Fruit fly (Drosophila melanogaster) whole organism, pupa: ENCODE results near the gene Tango5.
A peak's percentile ranks its signal among the peaks of the same experiment; 100 is the strongest.

Experiments
- CG10348 ChIP-seq: fragments of 200-800 bp; sonication (Bioruptor generic); IDR thresholded peaks from 2 replicates; pipeline ENCODE4 v1.3.6; 2022; ENCODE audit warnings: missing biosample characterization, missing genetic modification characterization
- CG12605 ChIP-seq: fragments of 200-800 bp; sonication (Bioruptor generic); IDR thresholded peaks from 2 replicates; pipeline ENCODE4 v1.3.6; 2022; ENCODE audit warnings: missing biosample characterization, missing genetic modification characterization
- CG13204 ChIP-seq: fragments of 200-800 bp; sonication (Bioruptor generic); optimal IDR thresholded peaks from 2 replicates; lab custom pipeline; 2018; ENCODE audit warnings: missing biosample characterization, mild to moderate bottlenecking, missing genetic modification characterization, moderate library complexity
- CG14655 ChIP-seq: fragments of 200-800 bp; sonication (Bioruptor generic); optimal IDR thresholded peaks from 3 replicates; lab custom pipeline; 2017; ENCODE audit warnings: mild to moderate bottlenecking, missing biosample characterization, missing genetic modification reagents, missing genetic modification characterization
- CG15710 ChIP-seq: fragments of 200-800 bp; sonication (Bioruptor generic); optimal IDR thresholded peaks from 2 replicates; lab custom pipeline; 2018; ENCODE audit warnings: missing biosample characterization, mild to moderate bottlenecking, missing genetic modification characterization, moderate library complexity
- CG17806 ChIP-seq: fragments of 200-800 bp; sonication (Bioruptor generic); optimal IDR thresholded peaks from 2 replicates; lab custom pipeline; 2018; ENCODE audit warnings: missing biosample characterization, mild to moderate bottlenecking, missing genetic modification characterization, moderate library complexity
- CG32121 ChIP-seq: fragments of 200-800 bp; sonication (Bioruptor generic); IDR thresholded peaks from 2 replicates; pipeline ENCODE4 v1.3.6; 2022; ENCODE audit warnings: missing biosample characterization, missing genetic modification characterization
- CG34367 ChIP-seq: fragments of 200-800 bp; sonication (Bioruptor generic); optimal IDR thresholded peaks from 2 replicates; lab custom pipeline; 2018; ENCODE audit warnings: missing biosample characterization, mild to moderate bottlenecking, missing genetic modification characterization
- CG4496 ChIP-seq: fragments of 200-800 bp; sonication (Bioruptor generic); IDR thresholded peaks from 3 replicates; pipeline ENCODE4 v1.3.6; 2022; ENCODE audit warnings: missing biosample characterization, missing genetic modification characterization
- CG8159 ChIP-seq: fragments of 200-800 bp; sonication (Bioruptor generic); optimal IDR thresholded peaks from 3 replicates; lab custom pipeline; 2018; ENCODE audit warnings: missing biosample characterization, mild to moderate bottlenecking, missing genetic modification characterization, moderate library complexity
- CG8301 ChIP-seq: fragments of 200-800 bp; sonication (Bioruptor generic); optimal IDR thresholded peaks from 2 replicates; lab custom pipeline; 2018; ENCODE audit warnings: missing biosample characterization, mild to moderate bottlenecking, missing genetic modification characterization
- CG9948 ChIP-seq: fragments of 200-800 bp; sonication (Bioruptor generic); optimal IDR thresholded peaks from 2 replicates; lab custom pipeline; 2018; ENCODE audit warnings: missing biosample characterization, mild to moderate bottlenecking, missing genetic modification characterization, moderate library complexity
- D1 ChIP-seq: fragments of 200-800 bp; sonication (Bioruptor generic); optimal IDR thresholded peaks from 2 replicates; lab custom pipeline; 2018; ENCODE audit warnings: missing biosample characterization, mild to moderate bottlenecking, missing genetic modification characterization, moderate library complexity
- EcR ChIP-seq: fragments of 200-800 bp; sonication (Bioruptor generic); optimal IDR thresholded peaks from 3 replicates; lab custom pipeline; 2019; ENCODE audit warnings: missing biosample characterization, missing genetic modification characterization, mild to moderate bottlenecking, moderate library complexity, missing genetic modification reagents
- Ets98B ChIP-seq: fragments of 200-800 bp; sonication (Bioruptor generic); IDR thresholded peaks from 2 replicates; pipeline ENCODE4 v1.3.6; 2022; ENCODE audit warnings: missing biosample characterization, missing genetic modification characterization
- Pif1A ChIP-seq: fragments of 200-800 bp; sonication (Bioruptor generic); optimal IDR thresholded peaks from 3 replicates; lab custom pipeline; 2016; ENCODE audit warnings: missing biosample characterization, missing genetic modification characterization
- Pif1B ChIP-seq: fragments of 200-800 bp; sonication (Bioruptor generic); optimal IDR thresholded peaks from 3 replicates; lab custom pipeline; 2016; ENCODE audit warnings: missing biosample characterization, missing genetic modification characterization
- Snoo ChIP-seq: fragments of 200-800 bp; sonication (Bioruptor generic); optimal IDR thresholded peaks from 3 replicates; lab custom pipeline; 2017; ENCODE audit warnings: missing biosample characterization, mild to moderate bottlenecking, missing genetic modification characterization, inconsistent platforms
- fd96Ca ChIP-seq: fragments of 200-800 bp; sonication (Bioruptor generic); IDR thresholded peaks from 3 replicates; pipeline ENCODE4 v1.3.6; 2022; ENCODE audit warnings: missing biosample characterization, missing genetic modification characterization
- gl ChIP-seq: fragments of 200-800 bp; sonication (Bioruptor generic); optimal IDR thresholded peaks from 2 replicates; lab custom pipeline; 2018; ENCODE audit warnings: missing biosample characterization, mild to moderate bottlenecking, missing genetic modification characterization
- rn ChIP-seq: fragments of 200-800 bp; sonication (Bioruptor generic); IDR thresholded peaks from 2 replicates; pipeline ENCODE4 v1.3.6; 2022; ENCODE audit warnings: missing biosample characterization, missing genetic modification characterization

Gene Tango5

DNA sequence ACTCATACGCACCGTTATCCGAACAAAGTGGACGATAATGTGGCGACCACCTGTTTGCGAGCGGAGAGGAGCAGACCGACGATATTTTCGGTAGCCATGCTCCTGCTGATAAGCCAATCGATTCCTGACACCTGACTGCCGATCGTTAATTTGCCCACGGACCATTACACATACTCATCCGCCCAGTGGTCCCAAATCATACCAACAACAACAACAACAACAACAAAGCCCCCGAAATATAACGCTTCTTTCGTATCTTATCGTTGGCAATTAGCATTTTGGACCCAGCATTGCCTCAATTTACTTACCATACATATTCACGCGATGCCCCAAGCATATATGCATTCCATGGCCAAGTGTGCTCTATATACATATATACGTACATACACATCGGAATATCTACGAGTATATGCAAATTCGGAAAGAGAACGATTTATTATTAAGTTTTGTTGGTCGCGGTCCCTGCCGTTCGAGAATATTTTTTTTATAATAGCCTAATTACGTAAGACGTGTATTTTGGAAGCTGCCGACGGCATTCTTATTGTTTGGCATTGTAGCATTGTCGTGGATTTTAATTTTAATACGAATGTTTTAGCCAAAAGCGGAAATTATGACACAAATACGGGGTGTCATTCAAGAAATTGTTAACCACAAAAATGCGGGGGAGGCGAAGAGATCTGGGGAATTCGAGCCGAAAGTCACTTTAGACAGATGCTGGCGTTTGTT, 10.9 kb upstream of the Tango5 start:
- no peak for TF ChIP-seq CG32121 (GFP tag; lab: Robert Waterston, UW)
- no peak for TF ChIP-seq CG34367 (tag; lab: Kevin White, UChicago)
- TF ChIP-seq CG8301 (tag; lab: Kevin White, UChicago) = no peak
- TF ChIP-seq CG17806 (tag; lab: Kevin White, UChicago) = no peak
- TF ChIP-seq CG12605 (GFP tag; lab: Robert Waterston, UW) = no peak
- TF ChIP-seq Ets98B = no peak
- no peak for TF ChIP-seq CG9948 (tag; lab: Kevin White, UChicago)
- TF ChIP-seq CG4496 (GFP tag; lab: Robert Waterston, UW) = no peak
- TF ChIP-seq fd96Ca = no peak
- no peak for TF ChIP-seq Snoo (tag; lab: Kevin White, UChicago)
- no peak for TF ChIP-seq rn (GFP tag; lab: Robert Waterston, UW)
- TF ChIP-seq CG13204 (GFP tag; lab: Kevin White, UChicago) = no peak
- TF ChIP-seq CG14655 (GFP tag; lab: Kevin White, UChicago) = no peak
- no peak for TF ChIP-seq D1 (tag; lab: Kevin White, UChicago)
- TF ChIP-seq CG10348 (GFP tag; lab: Robert Waterston, UW) = no peak
- TF ChIP-seq CG15710 (tag; lab: Kevin White, UChicago) = no peak

DNA sequence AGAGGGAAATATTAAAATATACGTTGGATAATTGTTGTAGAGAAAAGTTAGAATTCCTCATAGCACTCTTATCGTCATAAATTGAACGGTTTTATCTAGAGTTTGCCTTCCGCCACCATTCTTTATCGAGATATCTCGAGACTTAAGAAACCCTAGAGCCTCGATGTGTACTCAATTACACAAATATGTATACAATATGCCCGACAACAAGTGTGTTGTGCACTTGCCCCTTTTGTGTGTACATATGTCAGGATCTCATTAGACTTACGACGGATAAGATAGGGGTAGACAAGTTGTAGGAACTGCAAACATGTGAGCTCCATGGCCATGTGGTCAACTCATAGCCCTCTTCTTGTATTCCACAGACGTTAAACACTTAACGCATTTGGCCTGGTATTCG, 9.3 kb upstream of the Tango5 start:
- peak; percentile 16 for TF ChIP-seq CG13204 (GFP tag; lab: Kevin White, UChicago)
- TF ChIP-seq gl (tag; lab: Kevin White, UChicago) = peak; percentile 46
- TF ChIP-seq Pif1A = peak; percentile 41
- peak; percentile 37 for TF ChIP-seq CG14655 (GFP tag; lab: Kevin White, UChicago)
- peak; percentile 3 for TF ChIP-seq CG34367 (tag; lab: Kevin White, UChicago)
- no peak for TF ChIP-seq CG10348 (GFP tag; lab: Robert Waterston, UW)

DNA sequence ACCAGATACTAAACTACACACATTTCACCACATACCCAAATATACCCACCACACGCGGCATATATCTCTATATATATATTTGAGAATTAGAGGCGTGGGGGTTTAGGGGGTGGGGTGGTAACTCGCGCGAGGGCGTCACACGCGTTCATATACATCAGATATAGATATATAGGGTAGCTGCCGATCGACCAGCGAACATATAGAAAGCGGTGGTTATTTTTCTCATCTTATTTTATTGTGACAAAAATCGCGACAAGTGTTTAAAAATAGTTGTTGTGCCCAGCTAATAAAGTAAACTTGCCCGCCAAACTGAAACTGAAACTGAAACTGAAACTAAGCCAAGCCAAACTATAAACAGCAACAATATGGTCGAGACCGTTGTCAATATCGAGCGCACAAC, 8.4 kb upstream of the Tango5 start:
- TF ChIP-seq CG15710 (tag; lab: Kevin White, UChicago) (no peak), CG34367 (tag; lab: Kevin White, UChicago) (no peak), rn (GFP tag; lab: Robert Waterston, UW) (no peak), Pif1B (GFP tag; lab: Kevin White, UChicago) (no peak)

DNA sequence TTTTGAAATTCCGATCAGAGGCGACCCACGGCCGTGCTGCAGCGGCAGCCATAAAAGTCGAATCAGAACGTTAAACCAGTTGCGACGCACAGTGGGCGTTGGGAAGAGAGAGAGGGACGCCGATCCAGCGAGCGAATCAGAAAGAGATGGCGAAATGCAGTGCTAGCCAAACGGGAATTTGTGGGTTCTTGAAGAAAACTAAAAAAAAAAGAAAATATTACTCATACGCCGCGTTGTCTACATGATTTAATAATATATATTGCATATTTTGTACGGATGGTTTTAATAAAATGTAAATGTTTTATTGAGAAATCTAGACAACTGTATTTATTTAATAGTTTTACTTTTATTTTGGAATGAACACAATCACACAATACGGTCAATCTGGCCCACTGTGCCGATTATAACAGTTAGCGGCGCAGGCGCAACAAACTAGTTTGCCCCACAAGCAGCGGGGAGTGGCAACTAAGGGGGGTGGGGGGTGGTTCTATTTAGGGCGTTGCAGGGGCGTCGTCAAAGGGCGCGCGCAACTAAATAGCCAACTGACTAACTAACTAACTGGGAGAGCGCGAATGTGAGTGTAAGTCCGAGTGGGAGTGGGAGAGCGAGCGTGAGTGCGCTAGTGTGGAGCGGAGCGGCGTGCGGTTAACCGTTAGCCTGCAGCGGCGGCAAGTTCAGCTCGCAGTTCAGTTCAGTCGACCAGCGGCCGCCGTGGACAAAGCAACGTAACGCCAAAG, 7.8 kb upstream of the Tango5 start, which contains the start of gene CG15211:
Gene CG15211, plus strand, starts transcription at position 686 of the 737 bp plus-strand sequence.
- TF ChIP-seq Pif1B (GFP tag; lab: Kevin White, UChicago) (peak; percentile 73), CG17806 (tag; lab: Kevin White, UChicago) (peak; percentile 84), CG8159 (peak; percentile 87), CG12605 (GFP tag; lab: Robert Waterston, UW) (peak; percentile 43), CG13204 (GFP tag; lab: Kevin White, UChicago) (peak; percentile 88), CG14655 (GFP tag; lab: Kevin White, UChicago) (peak; percentile 92), CG15710 (tag; lab: Kevin White, UChicago) (peak; percentile 88), CG4496 (GFP tag; lab: Robert Waterston, UW) (peak; percentile 83), CG32121 (GFP tag; lab: Robert Waterston, UW) (peak; percentile 81), EcR (peak; percentile 40), rn (GFP tag; lab: Robert Waterston, UW) (peak; percentile 57; the same call in 1 of the 2 replicates), Pif1A (peak; percentile 79), CG8301 (tag; lab: Kevin White, UChicago) (peak; percentile 88), CG34367 (tag; lab: Kevin White, UChicago) (peak; percentile 83), CG10348 (GFP tag; lab: Robert Waterston, UW) (no peak), D1 (tag; lab: Kevin White, UChicago) (peak; percentile 59), CG9948 (tag; lab: Kevin White, UChicago) (peak; percentile 88), fd96Ca (peak; percentile 70; the same call in 2 of the 3 replicates), Snoo (tag; lab: Kevin White, UChicago) (peak; percentile 61), Ets98B (peak; percentile 60), gl (tag; lab: Kevin White, UChicago) (peak; percentile 73)

DNA sequence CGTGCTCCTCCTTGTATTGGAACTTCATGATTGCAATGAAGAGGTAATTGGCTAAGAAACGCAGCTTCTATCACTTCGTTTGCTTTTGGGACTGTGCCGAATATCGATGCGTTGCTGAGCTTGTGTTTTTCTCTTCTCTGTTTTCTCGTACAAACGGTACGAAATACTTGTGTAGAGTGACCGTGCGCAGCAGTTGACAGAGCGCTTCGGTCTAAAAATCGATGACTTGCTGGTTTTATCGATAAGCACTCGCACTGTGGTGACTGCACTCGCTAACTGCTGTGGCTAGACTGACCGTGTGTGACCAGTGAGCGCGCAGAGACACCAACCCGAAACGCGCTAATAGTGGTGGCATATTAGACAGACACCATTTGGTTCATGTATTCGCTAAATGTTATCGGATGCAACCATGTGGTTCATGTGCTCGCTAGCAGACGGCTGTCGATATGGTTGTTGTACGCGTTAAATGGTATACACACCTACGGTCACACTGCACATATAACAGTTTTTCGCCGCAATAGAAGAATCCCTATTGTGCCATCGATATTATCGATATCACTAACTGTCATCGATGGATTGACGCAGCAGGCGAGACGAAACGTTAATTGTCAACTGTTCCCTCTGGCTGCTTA, 3.9 kb upstream of the Tango5 start, which contains the start of the genes Atg8a and BTBD9:
Gene Atg8a, minus strand, starts transcription at position 296 of the 632 bp plus-strand sequence.
Gene BTBD9, plus strand, starts transcription at position 495 of the 632 bp plus-strand sequence.
- TF ChIP-seq Snoo (tag; lab: Kevin White, UChicago) = no peak
- TF ChIP-seq CG4496 (GFP tag; lab: Robert Waterston, UW) = no peak
- TF ChIP-seq Ets98B = no peak
- TF ChIP-seq fd96Ca = no peak
- TF ChIP-seq CG15710 (tag; lab: Kevin White, UChicago) = no peak
- TF ChIP-seq CG13204 (GFP tag; lab: Kevin White, UChicago) = no peak
- no peak for TF ChIP-seq Pif1A
- no peak for TF ChIP-seq CG10348 (GFP tag; lab: Robert Waterston, UW)
- TF ChIP-seq CG17806 (tag; lab: Kevin White, UChicago) = no peak
- TF ChIP-seq CG8159 = no peak
- no peak for TF ChIP-seq CG12605 (GFP tag; lab: Robert Waterston, UW)
- no peak for TF ChIP-seq Pif1B (GFP tag; lab: Kevin White, UChicago)
- TF ChIP-seq D1 (tag; lab: Kevin White, UChicago) = no peak
- no peak for TF ChIP-seq CG32121 (GFP tag; lab: Robert Waterston, UW)
